Worm (Caenorhabditis elegans) whole organism, late embryonic: ENCODE data around the gene srd-68.
"Not testable (repeated sequence)": the region's sequence is repeated elsewhere in the genome, so short reads cannot be mapped to it uniquely, and the experiment has no call there.

Experiments
- ama-1 ChIP-seq: fragments of 150-350 bp; optimal IDR thresholded peaks from 2 replicates; lab custom pipeline; 2014
- fkh-10 ChIP-seq: fragments of 150-350 bp; optimal IDR thresholded peaks from 2 replicates; lab custom pipeline; 2014; ENCODE audit warnings: missing biosample characterization, missing genetic modification reagents, missing genetic modification characterization
- hlh-30 ChIP-seq: sonication (generic microtip); optimal IDR thresholded peaks from 2 replicates; lab custom pipeline; 2017; ENCODE audit warnings: antibody characterized with exemption, missing genetic modification characterization, missing compliant biosample characterization; ENCODE audit not compliant: insufficient read depth
- unc-86 ChIP-seq: sonication (generic microtip); optimal IDR thresholded peaks from 2 replicates; lab custom pipeline; 2016; ENCODE audit warnings: missing genetic modification characterization, missing compliant biosample characterization

DNA sequence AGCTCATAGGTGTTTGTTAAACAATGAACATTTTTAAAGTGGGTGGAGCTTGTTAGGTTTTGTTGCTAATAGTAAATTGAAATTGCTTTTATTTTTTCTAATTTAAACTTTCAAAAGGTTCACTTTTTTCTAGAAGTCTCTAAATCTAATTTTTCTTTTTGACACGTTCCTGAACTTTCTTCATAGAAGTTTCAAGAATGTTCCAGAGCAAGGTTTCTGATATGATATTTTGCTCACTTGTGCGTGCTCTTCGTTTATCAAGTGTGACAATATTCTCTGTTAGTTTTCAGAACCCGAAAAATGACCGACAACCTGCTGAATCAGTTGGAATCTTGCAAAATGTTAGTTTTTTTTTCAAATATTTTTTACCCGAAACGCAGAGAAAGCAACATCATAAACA lies 36.1 kb upstream of the srd-68 start, which contains the start of gene fbxa-148:
- TF ChIP-seq ama-1; fkh-10 (GFP tag; lab: Kevin White, UChicago); unc-86 (tag; lab: Kevin White, UChicago); hlh-30: not testable (repeated sequence)
